Fruit fly (Drosophila melanogaster): Measurements from ENCODE around the gene CG9515.
A peak's percentile ranks its signal among the peaks of the same experiment; 100 is the strongest.

CG9515 gene

DNA sequence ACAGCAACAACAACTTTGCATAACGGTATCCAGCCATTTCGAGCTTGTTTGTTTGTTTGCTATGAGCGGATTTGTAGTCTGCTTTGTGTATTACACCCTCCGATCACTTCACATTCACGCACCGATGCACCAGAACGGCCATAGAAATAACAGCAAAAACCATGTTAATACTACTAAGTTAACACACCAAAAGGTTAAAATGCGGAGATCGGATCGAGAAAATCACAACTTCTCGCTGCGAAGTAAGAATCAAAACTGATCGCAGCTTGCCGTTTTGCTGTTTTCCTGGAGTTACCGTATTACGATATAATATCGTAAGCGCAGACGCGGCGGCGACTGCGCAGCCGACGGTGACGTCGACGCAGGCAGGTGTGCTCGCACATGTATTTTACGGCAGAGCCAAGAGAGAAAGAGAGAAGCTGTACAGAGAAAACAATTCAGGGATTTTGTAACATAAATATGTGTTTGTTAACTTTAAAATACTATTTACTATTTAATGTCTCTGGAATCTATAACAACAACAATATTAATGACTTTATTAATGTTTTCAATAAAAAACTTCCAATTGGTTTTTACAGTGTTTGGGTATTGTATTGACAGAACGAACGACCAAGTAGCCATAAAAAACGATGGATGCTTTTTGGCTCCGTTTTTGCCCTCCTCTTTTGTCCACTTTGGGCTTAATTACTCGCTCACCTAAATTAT, 41.7 kb upstream of the CG9515 start, which contains the start of gene CG13101 (continued):
- TF ChIP-seq CG34376 (GFP tag; optimal IDR thresholded peaks at IDR 0.05) (peak; percentile 62), CG7963 (GFP tag; IDR thresholded peaks at IDR 0.05; ENCODE audit: partially characterized antibody) (no peak), Oli (tag; optimal IDR thresholded peaks at IDR 0.05) (peak; percentile 92), h (optimal IDR thresholded peaks at IDR 0.05) (no peak), crol (GFP tag; IDR thresholded peaks at IDR 0.05) (peak; percentile 72), maf-S (GFP tag; optimal IDR thresholded peaks at IDR 0.05) (peak; percentile 80), CG3847 (GFP tag; IDR thresholded peaks at IDR 0.05) (peak; percentile 94), CG4328 (GFP tag; optimal IDR thresholded peaks at IDR 0.05) (peak; percentile 24), Hand (GFP tag; optimal IDR thresholded peaks at IDR 0.05) (peak; percentile 74), pita (GFP tag; optimal IDR thresholded peaks at IDR 0.05) (no peak), CG33213 (GFP tag; optimal IDR thresholded peaks at IDR 0.05) (peak; percentile 56), unc-4 (GFP tag; IDR thresholded peaks at IDR 0.05; ENCODE audit: partially characterized antibody) (no peak), CG3281 (GFP tag; optimal IDR thresholded peaks at IDR 0.05) (peak; percentile 90), Hr39 (optimal IDR thresholded peaks at IDR 0.05) (no peak), CG13123 (GFP tag; optimal IDR thresholded peaks at IDR 0.05) (peak; percentile 79), yki (optimal IDR thresholded peaks at IDR 0.05) (no peak), rib (GFP tag; IDR thresholded peaks at IDR 0.05) (peak; percentile 93), CG14050 (GFP tag; IDR thresholded peaks at IDR 0.05) (peak; percentile 89), BtbVII (GFP tag; optimal IDR thresholded peaks at IDR 0.05) (peak; percentile 89), CG5245 (GFP tag; optimal IDR thresholded peaks at IDR 0.05) (peak; percentile 85), CrebB (tag; optimal IDR thresholded peaks at IDR 0.05) (peak; percentile 91), CG12219 (GFP tag; optimal IDR thresholded peaks at IDR 0.05) (peak; percentile 88), lbe (GFP tag; optimal IDR thresholded peaks at IDR 0.05) (peak; percentile 94), Doc2 (GFP tag; IDR thresholded peaks at IDR 0.05) (no peak), HLHmδ (GFP tag; optimal IDR thresholded peaks at IDR 0.05) (no peak), odd (GFP tag; optimal IDR thresholded peaks at IDR 0.05) (peak; percentile 90), chif (GFP tag; optimal IDR thresholded peaks at IDR 0.05) (peak; percentile 80 to 86), CG14014 (GFP tag; IDR thresholded peaks at IDR 0.05) (peak; percentile 94), CG11247 (GFP tag; IDR thresholded peaks at IDR 0.05) (peak; percentile 85), CG15073 (GFP tag; optimal IDR thresholded peaks at IDR 0.05) (peak; percentile 56), H15 (GFP tag; IDR thresholded peaks at IDR 0.05) (peak; percentile 89), zen2 (GFP tag; IDR thresholded peaks at IDR 0.05; ENCODE audit: partially characterized antibody) (no peak), CG2116 (GFP tag; optimal IDR thresholded peaks at IDR 0.05) (peak; percentile 72), CHES-1-like (GFP tag; optimal IDR thresholded peaks at IDR 0.05) (peak; percentile 42), lab (GFP tag; optimal IDR thresholded peaks at IDR 0.05) (peak; percentile 96), CG10431 (GFP tag; optimal IDR thresholded peaks at IDR 0.05) (peak; percentile 55), sqz (GFP tag; optimal IDR thresholded peaks at IDR 0.05) (peak; percentile 92), twi (tag; optimal IDR thresholded peaks at IDR 0.05) (peak; percentile 84), mam (GFP tag; optimal IDR thresholded peaks at IDR 0.05) (peak; percentile 70), CG13775 (GFP tag; optimal IDR thresholded peaks at IDR 0.05) (peak; percentile 89), az2 (GFP tag; optimal IDR thresholded peaks at IDR 0.05) (peak; percentile 93), CG8089 (GFP tag; optimal IDR thresholded peaks at IDR 0.05) (peak; percentile 63), CG7987 (GFP tag; optimal IDR thresholded peaks at IDR 0.05) (peak; percentile 76), CG7372 (GFP tag; IDR thresholded peaks at IDR 0.05) (peak; percentile 90), ci (GFP tag; IDR thresholded peaks at IDR 0.05) (peak; percentile 96), CG1647 (GFP tag; optimal IDR thresholded peaks at IDR 0.05) (peak; percentile 78), sug (tag; optimal IDR thresholded peaks at IDR 0.05) (peak; percentile 72), Fer3 (tag; optimal IDR thresholded peaks at IDR 0.05) (peak; percentile 94), Deaf1 (tag; optimal IDR thresholded peaks at IDR 0.05) (peak; percentile 82), B-H1 (GFP tag; IDR thresholded peaks at IDR 0.05) (peak; percentile 91), CG17186 (GFP tag; optimal IDR thresholded peaks at IDR 0.05) (no peak)
